Fruit fly (Drosophila melanogaster) whole organism, embryonic: ENCODE measurements around the gene CG7183.
A peak's percentile ranks its signal among the peaks of the same experiment; 100 is the strongest.

Experiments
- Aef1 ChIP-seq: fragments of 200-800 bp; sonication (Bioruptor generic); IDR thresholded peaks from 3 replicates; pipeline ENCODE4 v1.3.6; 2022; ENCODE audit warnings: missing biosample characterization, missing genetic modification characterization
- Asciz ChIP-seq: fragments of 200-800 bp; sonication (Bioruptor generic); optimal IDR thresholded peaks from 2 replicates; lab custom pipeline; 2017; ENCODE audit warnings: missing biosample characterization, mild to moderate bottlenecking, missing genetic modification characterization, missing genetic modification reagents
- Atf-2 ChIP-seq: fragments of 200-800 bp; sonication (Bioruptor generic); optimal IDR thresholded peaks from 2 replicates; lab custom pipeline; 2016; ENCODE audit warnings: missing biosample characterization, missing genetic modification characterization
- CG12104 ChIP-seq: fragments of 200-800 bp; sonication (Bioruptor generic); optimal IDR thresholded peaks from 3 replicates; lab custom pipeline; 2016; ENCODE audit warnings: missing biosample characterization, missing genetic modification characterization
- CG12236 ChIP-seq: fragments of 200-800 bp; sonication (Bioruptor generic); optimal IDR thresholded peaks from 2 replicates; lab custom pipeline; 2016; ENCODE audit warnings: missing biosample characterization, missing genetic modification characterization
- CG13624 ChIP-seq: fragments of 200-800 bp; sonication (Bioruptor generic); optimal IDR thresholded peaks from 2 replicates; lab custom pipeline; 2016; ENCODE audit warnings: missing biosample characterization, missing genetic modification characterization
- CG15696 ChIP-seq: fragments of 200-800 bp; sonication (Bioruptor generic); optimal IDR thresholded peaks from 2 replicates; lab custom pipeline; 2019; ENCODE audit warnings: missing biosample characterization, mild to moderate bottlenecking, missing genetic modification characterization, moderate library complexity
- CG1647 ChIP-seq: fragments of 200-800 bp; sonication (Bioruptor generic); optimal IDR thresholded peaks from 3 replicates; lab custom pipeline; 2016; ENCODE audit warnings: missing biosample characterization, missing genetic modification characterization
- CG17328 ChIP-seq: fragments of 200-800 bp; sonication (Bioruptor generic); IDR thresholded peaks from 2 replicates; pipeline ENCODE4 v1.3.6; 2022; ENCODE audit warnings: missing biosample characterization, missing genetic modification characterization
- CG17359 ChIP-seq: fragments of 200-800 bp; sonication (Bioruptor generic); optimal IDR thresholded peaks from 3 replicates; lab custom pipeline; 2018; ENCODE audit warnings: missing biosample characterization, mild to moderate bottlenecking, missing genetic modification characterization, moderate library complexity
- CG2199 ChIP-seq: fragments of 200-800 bp; sonication (Bioruptor generic); IDR thresholded peaks from 3 replicates; pipeline ENCODE4 v1.3.6; 2022; ENCODE audit warnings: missing biosample characterization, missing genetic modification characterization
- CG32772 ChIP-seq: fragments of 200-800 bp; sonication (Bioruptor generic); IDR thresholded peaks from 2 replicates; pipeline ENCODE4 v1.3.6; 2022; ENCODE audit warnings: missing biosample characterization, missing genetic modification characterization
- CG4404 ChIP-seq: fragments of 200-800 bp; sonication (Bioruptor generic); IDR thresholded peaks from 2 replicates; pipeline ENCODE4 v1.3.6; 2022; ENCODE audit warnings: missing biosample characterization, missing genetic modification characterization
- CG4730 ChIP-seq: fragments of 200-800 bp; sonication (Bioruptor generic); IDR thresholded peaks from 2 replicates; pipeline ENCODE4 v1.3.6; 2022; ENCODE audit warnings: missing biosample characterization, missing genetic modification characterization
- CG7745 ChIP-seq: fragments of 200-800 bp; sonication (Bioruptor generic); optimal IDR thresholded peaks from 2 replicates; lab custom pipeline; 2018; ENCODE audit warnings: missing biosample characterization, mild to moderate bottlenecking, missing genetic modification characterization, moderate library complexity
- CG7928 ChIP-seq: fragments of 200-800 bp; sonication (Bioruptor generic); optimal IDR thresholded peaks from 2 replicates; lab custom pipeline; 2017; ENCODE audit warnings: missing biosample characterization, mild to moderate bottlenecking, missing genetic modification characterization
- CG9437 ChIP-seq: fragments of 200-800 bp; sonication (Bioruptor generic); optimal IDR thresholded peaks from 2 replicates; lab custom pipeline; 2018; ENCODE audit warnings: missing biosample characterization, mild to moderate bottlenecking, missing genetic modification characterization
- CG9797 ChIP-seq: fragments of 200-800 bp; sonication (Bioruptor generic); optimal IDR thresholded peaks from 3 replicates; lab custom pipeline; 2018; ENCODE audit warnings: missing biosample characterization, mild to moderate bottlenecking, missing genetic modification characterization
- Camta ChIP-seq: fragments of 200-800 bp; sonication (Bioruptor generic); optimal IDR thresholded peaks from 2 replicates; lab custom pipeline; 2016; ENCODE audit warnings: missing biosample characterization, missing genetic modification characterization
- Dek ChIP-seq: fragments of 200-800 bp; sonication (Bioruptor generic); optimal IDR thresholded peaks from 3 replicates; lab custom pipeline; 2019; ENCODE audit warnings: missing biosample characterization, mild to moderate bottlenecking, missing genetic modification characterization, moderate library complexity
- Fer2 ChIP-seq: fragments of 200-800 bp; sonication (Bioruptor generic); optimal IDR thresholded peaks from 2 replicates; lab custom pipeline; 2018; ENCODE audit warnings: missing biosample characterization, mild to moderate bottlenecking, missing genetic modification characterization, moderate library complexity
- Gsc ChIP-seq: fragments of 200-800 bp; sonication (Bioruptor generic); IDR thresholded peaks from 2 replicates; pipeline ENCODE4 v1.3.6; 2022; ENCODE audit warnings: missing biosample characterization, missing genetic modification characterization
- H15 ChIP-seq: fragments of 200-800 bp; sonication (Bioruptor generic); IDR thresholded peaks from 3 replicates; pipeline ENCODE4 v1.3.6; 2022; ENCODE audit warnings: missing biosample characterization, missing genetic modification characterization
- Hmx ChIP-seq: fragments of 200-800 bp; sonication (Bioruptor generic); optimal IDR thresholded peaks from 2 replicates; lab custom pipeline; 2016; ENCODE audit warnings: missing biosample characterization, missing genetic modification characterization
- Hr39 ChIP-seq: fragments of >200 bp; optimal IDR thresholded peaks from 2 replicates; lab custom pipeline; 2017
- Jarid2 ChIP-seq: fragments of 200-800 bp; sonication (Bioruptor generic); optimal IDR thresholded peaks from 3 replicates; lab custom pipeline; 2017; ENCODE audit warnings: mild to moderate bottlenecking, missing biosample characterization, missing genetic modification reagents, missing genetic modification characterization
- Kr ChIP-seq: fragments of 200-800 bp; sonication (Bioruptor generic); optimal IDR thresholded peaks from 2 replicates; lab custom pipeline; 2017; ENCODE audit warnings: missing biosample characterization, mild to moderate bottlenecking, missing genetic modification characterization
- Myb ChIP-seq: fragments of 200-800 bp; sonication (Bioruptor generic); optimal IDR thresholded peaks from 2 replicates; lab custom pipeline; 2016; ENCODE audit warnings: missing biosample characterization, missing genetic modification characterization
- NC2α ChIP-seq: fragments of 200-800 bp; sonication (Bioruptor generic); optimal IDR thresholded peaks from 2 replicates; lab custom pipeline; 2016; ENCODE audit warnings: missing biosample characterization, missing genetic modification characterization
- Nf-YB ChIP-seq: fragments of 200-800 bp; sonication (Bioruptor generic); optimal IDR thresholded peaks from 3 replicates; lab custom pipeline; 2019; ENCODE audit warnings: missing biosample characterization, mild to moderate bottlenecking, missing genetic modification characterization, moderate library complexity
- amos ChIP-seq: fragments of 200-800 bp; sonication (Bioruptor generic); IDR thresholded peaks from 2 replicates; pipeline ENCODE4 v1.3.6; 2022; ENCODE audit warnings: missing biosample characterization, missing genetic modification characterization; ENCODE audit not compliant: partially characterized antibody
- bab2 ChIP-seq: fragments of 200-800 bp; sonication (Bioruptor generic); optimal IDR thresholded peaks from 2 replicates; lab custom pipeline; 2016; ENCODE audit warnings: missing biosample characterization, missing genetic modification characterization
- crc ChIP-seq: fragments of 200-800 bp; sonication (Bioruptor generic); optimal IDR thresholded peaks from 2 replicates; lab custom pipeline; 2016; ENCODE audit warnings: missing biosample characterization, missing genetic modification characterization
- fd64A ChIP-seq: fragments of 200-800 bp; sonication (Bioruptor generic); optimal IDR thresholded peaks from 3 replicates; lab custom pipeline; 2018; ENCODE audit warnings: missing biosample characterization, mild to moderate bottlenecking, missing genetic modification characterization
- gsb-n ChIP-seq: fragments of 200-800 bp; sonication (Bioruptor generic); optimal IDR thresholded peaks from 3 replicates; lab custom pipeline; 2018; ENCODE audit warnings: missing biosample characterization, mild to moderate bottlenecking, missing genetic modification characterization
- hbn ChIP-seq: fragments of 200-800 bp; sonication (Bioruptor generic); IDR thresholded peaks from 2 replicates; pipeline ENCODE4 v1.3.6; 2022; ENCODE audit warnings: missing biosample characterization, missing genetic modification characterization; ENCODE audit not compliant: partially characterized antibody
- hth ChIP-seq: fragments of >200 bp; optimal IDR thresholded peaks from 2 replicates; lab custom pipeline; 2017; ENCODE audit warnings: inconsistent platforms
- kay ChIP-seq: fragments of 200-800 bp; sonication (Bioruptor generic); optimal IDR thresholded peaks from 2 replicates; lab custom pipeline; 2016; ENCODE audit warnings: missing biosample characterization, missing genetic modification characterization
- lab ChIP-seq: fragments of 200-800 bp; sonication (Bioruptor generic); optimal IDR thresholded peaks from 3 replicates; lab custom pipeline; 2017; ENCODE audit warnings: missing biosample characterization, missing genetic modification characterization, mild to moderate bottlenecking, moderate library complexity, missing genetic modification reagents
- nom ChIP-seq: fragments of 200-800 bp; sonication (Bioruptor generic); optimal IDR thresholded peaks from 2 replicates; lab custom pipeline; 2017; ENCODE audit warnings: missing biosample characterization, missing genetic modification characterization, mild to moderate bottlenecking, moderate library complexity, missing genetic modification reagents
- pan ChIP-seq, 4 experiments: fragments of >200 bp in 3 of 4; fragments of 200-800 bp in 1 of 4; sonication (Bioruptor generic) in 1 of 4; optimal IDR thresholded peaks in 3 of 4; IDR thresholded peaks in 1 of 4; 2 replicates each; pipeline versions ENCODE4 v1.3.6 to Lab custom; 2017 to 2022; ENCODE audit warnings: missing biosample characterization in 2 of 4, missing genetic modification characterization in 2 of 4, mixed read lengths in 1 of 4
- prd ChIP-seq, 3 experiments: fragments of >200 bp in 2 of 3; fragments of 200-800 bp in 1 of 3; sonication (Bioruptor generic) in 1 of 3; optimal IDR thresholded peaks in 2 of 3; IDR thresholded peaks in 1 of 3; 2 replicates in 2 of 3; 3 replicates in 1 of 3; pipeline versions ENCODE4 v1.3.6 to Lab custom; 2017 to 2022; ENCODE audit warnings: missing biosample characterization in 1 of 3, missing genetic modification characterization in 1 of 3
- repo ChIP-seq: fragments of 200-800 bp; sonication (Bioruptor generic); optimal IDR thresholded peaks from 2 replicates; lab custom pipeline; 2016; ENCODE audit warnings: missing biosample characterization, missing genetic modification characterization
- scrt ChIP-seq: fragments of 200-800 bp; sonication (Bioruptor generic); optimal IDR thresholded peaks from 2 replicates; lab custom pipeline; 2018; ENCODE audit warnings: missing biosample characterization, mild to moderate bottlenecking, missing genetic modification characterization, moderate library complexity
- sens-2 ChIP-seq: fragments of 200-800 bp; sonication (Bioruptor generic); IDR thresholded peaks from 2 replicates; pipeline ENCODE4 v1.3.6; 2022; ENCODE audit warnings: missing biosample characterization, missing genetic modification characterization
- sim ChIP-seq: fragments of 200-800 bp; sonication (Bioruptor generic); IDR thresholded peaks from 2 replicates; pipeline ENCODE4 v1.3.6; 2022; ENCODE audit warnings: missing biosample characterization, missing genetic modification characterization
- so ChIP-seq: fragments of 200-800 bp; sonication (Bioruptor generic); IDR thresholded peaks from 3 replicates; pipeline ENCODE4 v1.3.6; 2022; ENCODE audit warnings: missing biosample characterization, missing genetic modification characterization
- stc ChIP-seq: fragments of 200-800 bp; sonication (Bioruptor generic); IDR thresholded peaks from 2 replicates; pipeline ENCODE4 v1.3.6; 2022; ENCODE audit warnings: missing biosample characterization, missing genetic modification characterization
- tll ChIP-seq, 2 experiments: fragments of 200-800 bp in 1 of 2; fragments of >200 bp in 1 of 2; sonication (Bioruptor generic) in 1 of 2; optimal IDR thresholded peaks; 2 replicates each; lab custom pipeline; 2017 to 2019; ENCODE audit warnings: missing biosample characterization in 2 of 2, missing genetic modification characterization in 2 of 2, mild to moderate bottlenecking in 1 of 2, moderate library complexity in 1 of 2
- usp ChIP-seq: fragments of >200 bp; optimal IDR thresholded peaks from 2 replicates; lab custom pipeline; 2017; ENCODE audit warnings: missing biosample characterization, missing genetic modification characterization

The CG7183 gene

dm6 chr3R:18188702-18189125 lies 31.8 kb downstream of the CG7183 start, which contains the start of the genes CG12321 and MED17 (continued):
- TF ChIP-seq Camta (GFP tag; lab: Kevin White, UChicago) (no peak), CG12104 (GFP tag; lab: Kevin White, UChicago) (peak; percentile 88), CG1647 (GFP tag; lab: Kevin White, UChicago) (peak; percentile 62), CG7928 (peak; percentile 69), Nf-YB (peak; percentile 54), kay (peak; percentile 59), Kr (no peak), so (peak; percentile 78; the same call in 1 of the 3 replicates), CG4404 (GFP tag; lab: Robert Waterston, UW) (peak; percentile 86), tll (GFP tag; optimal IDR thresholded peaks at IDR 0.05; lab: Kevin White, UChicago) (no peak), Fer2 (peak; percentile 71), sens-2 (GFP tag; lab: Robert Waterston, UW) (no peak; the same call in 1 of the 2 replicates), pan (optimal IDR thresholded peaks at IDR 0.05; lab: Kevin White, UChicago) (no peak), pan (GFP tag; optimal IDR thresholded peaks at IDR 0.05 in 1 of 2, IDR thresholded peaks at IDR 0.05 in 1 of 2) (peak in 1 of 2 experiments; percentile 88), CG7745 (tag; lab: Kevin White, UChicago) (no peak), Asciz (peak; percentile 78), CG32772 (GFP tag; lab: Robert Waterston, UW) (peak; percentile 88), Dek (tag; lab: Kevin White, UChicago) (peak; percentile 85), usp (GFP tag; lab: Kevin White, UChicago) (no peak), scrt (GFP tag; lab: Kevin White, UChicago) (peak; percentile 71), Jarid2 (GFP tag; lab: Kevin White, UChicago) (peak; percentile 48), Hmx (GFP tag; lab: Kevin White, UChicago) (peak; percentile 42), hbn (no peak), amos (no peak), Aef1 (GFP tag; lab: Robert Waterston, UW) (peak; percentile 90), CG17328 (peak; percentile 75), CG15696 (tag; lab: Kevin White, UChicago) (peak; percentile 77), bab2 (GFP tag; lab: Kevin White, UChicago) (peak; percentile 76), prd (optimal IDR thresholded peaks at IDR 0.05; lab: Kevin White, UChicago) (no peak), prd (GFP tag; IDR thresholded peaks at IDR 0.05; lab: Robert Waterston, UW) (peak; percentile 89), sim (GFP tag; lab: Robert Waterston, UW) (0 out of 2 replicates have a peak, but pooled peaks have one; percentile 31), stc (GFP tag; lab: Robert Waterston, UW) (peak; percentile 65), NC2α (no peak), CG4730 (GFP tag; lab: Robert Waterston, UW) (peak; percentile 79), CG17359 (peak; percentile 84), CG9797 (GFP tag; lab: Kevin White, UChicago) (peak; percentile 22), CG13624 (GFP tag; lab: Kevin White, UChicago) (peak; percentile 60), lab (GFP tag; lab: Kevin White, UChicago) (peak; percentile 90), crc (peak; percentile 25), CG12236 (no peak), Gsc (GFP tag; lab: Robert Waterston, UW) (peak; percentile 52), Myb (GFP tag; lab: Kevin White, UChicago) (peak; percentile 38), H15 (GFP tag; lab: Robert Waterston, UW) (peak; percentile 72; the same call in 2 of the 3 replicates), gsb-n (peak; percentile 70), Hr39 (lab: Kevin White, UChicago) (no peak), CG2199 (no peak), fd64A (GFP tag; lab: Kevin White, UChicago) (no peak), repo (GFP tag; lab: Kevin White, UChicago) (peak; percentile 18), hth (lab: Kevin White, UChicago) (no peak), nom (peak; percentile 59), CG9437 (GFP tag; lab: Kevin White, UChicago) (peak; percentile 86), Atf-2 (GFP tag; lab: Kevin White, UChicago) (peak; percentile 29)
